Worm (Caenorhabditis elegans) whole organism, L4/young adult: ENCODE measurements around the gene F21C10.18.

Experiments used
- W03F9.2 ChIP-seq: fragments of 150-350 bp; optimal IDR thresholded peaks from 2 replicates; lab custom pipeline; 2014; ENCODE audit warnings: missing biosample characterization, missing genetic modification characterization
- dao-5 ChIP-seq: sonication (generic microtip); optimal IDR thresholded peaks from 2 replicates; lab custom pipeline; 2016; ENCODE audit warnings: missing genotype, missing genetic modification characterization, moderate library complexity, missing compliant biosample characterization
- him-1 ChIP-seq: sonication (generic microtip); optimal IDR thresholded peaks from 2 replicates; lab custom pipeline; 2016; ENCODE audit warnings: missing genotype, missing genetic modification reagents, missing genetic modification characterization, missing compliant biosample characterization

- TF ChIP-seq him-1 (tag; lab: Kevin White, UChicago) (no peak), dao-5 (tag; lab: Kevin White, UChicago) (no peak), W03F9.2 (no peak)
These were observed 962 bp downstream of the F21C10.18 start, which contains the start of gene pqn-31 for ce11 chrV:9109281-9109680.
